Fruit fly (Drosophila melanogaster) whole organism, embryonic: ENCODE measurements around the gene Neurochondrin.

Experiments
- Aef1 ChIP-seq: fragments of 200-800 bp; sonication (Bioruptor generic); IDR thresholded peaks from 3 replicates; pipeline ENCODE4 v1.3.6; 2022; ENCODE audit warnings: missing biosample characterization, missing genetic modification characterization
- B-H2 ChIP-seq: fragments of 200-800 bp; sonication (Bioruptor generic); optimal IDR thresholded peaks from 2 replicates; lab custom pipeline; 2018; ENCODE audit warnings: missing biosample characterization, mild to moderate bottlenecking, missing genetic modification characterization
- Bgb ChIP-seq: fragments of 200-800 bp; sonication (Bioruptor generic); IDR thresholded peaks from 2 replicates; pipeline ENCODE4 v1.3.6; 2022; ENCODE audit warnings: missing biosample characterization, missing genetic modification characterization; ENCODE audit not compliant: partially characterized antibody
- CG10431 ChIP-seq: fragments of 200-800 bp; sonication (Bioruptor generic); optimal IDR thresholded peaks from 3 replicates; lab custom pipeline; 2018; ENCODE audit warnings: missing biosample characterization, mild to moderate bottlenecking, missing genetic modification characterization
- CG10654 ChIP-seq: fragments of 200-800 bp; sonication (Bioruptor generic); optimal IDR thresholded peaks from 2 replicates; lab custom pipeline; 2016; ENCODE audit warnings: missing biosample characterization, missing genetic modification characterization
- CG12391 ChIP-seq: fragments of 200-800 bp; sonication (Bioruptor generic); optimal IDR thresholded peaks from 3 replicates; lab custom pipeline; 2018; ENCODE audit warnings: missing biosample characterization, mild to moderate bottlenecking, missing genetic modification characterization, moderate library complexity
- CG12942 ChIP-seq: fragments of 200-800 bp; sonication (Bioruptor generic); optimal IDR thresholded peaks from 3 replicates; lab custom pipeline; 2016; ENCODE audit warnings: missing biosample characterization, missing genetic modification characterization
- CG14014 ChIP-seq: fragments of 200-800 bp; sonication (Bioruptor generic); IDR thresholded peaks from 2 replicates; pipeline ENCODE4 v1.3.6; 2022; ENCODE audit warnings: missing biosample characterization, missing genetic modification characterization
- CG14441 ChIP-seq: fragments of 200-800 bp; sonication (Bioruptor generic); IDR thresholded peaks from 2 replicates; pipeline ENCODE4 v1.3.6; 2022; ENCODE audit warnings: missing biosample characterization, missing genetic modification characterization
- CG15269 ChIP-seq: fragments of 200-800 bp; sonication (Bioruptor generic); optimal IDR thresholded peaks from 2 replicates; lab custom pipeline; 2018; ENCODE audit warnings: missing biosample characterization, mild to moderate bottlenecking, missing genetic modification characterization, moderate library complexity
- CG1647 ChIP-seq: fragments of 200-800 bp; sonication (Bioruptor generic); optimal IDR thresholded peaks from 3 replicates; lab custom pipeline; 2016; ENCODE audit warnings: missing biosample characterization, missing genetic modification characterization
- CG18476 ChIP-seq: fragments of 200-800 bp; sonication (Bioruptor generic); optimal IDR thresholded peaks from 2 replicates; lab custom pipeline; 2016; ENCODE audit warnings: missing biosample characterization, mild to moderate bottlenecking, missing genetic modification characterization
- CG18764 ChIP-seq: fragments of 200-800 bp; sonication (Bioruptor generic); optimal IDR thresholded peaks from 3 replicates; lab custom pipeline; 2016; ENCODE audit warnings: missing biosample characterization, missing genetic modification characterization
- CG31224 ChIP-seq: fragments of 200-800 bp; sonication (Bioruptor generic); IDR thresholded peaks from 2 replicates; pipeline ENCODE4 v1.3.6; 2022; ENCODE audit warnings: missing biosample characterization, missing genetic modification characterization
- CG34224 ChIP-seq: fragments of 200-800 bp; sonication (Bioruptor generic); IDR thresholded peaks from 3 replicates; pipeline ENCODE4 v1.3.6; 2022; ENCODE audit warnings: missing biosample characterization, missing genetic modification characterization; ENCODE audit not compliant: partially characterized antibody
- CG3847 ChIP-seq: fragments of 200-800 bp; sonication (Bioruptor generic); IDR thresholded peaks from 2 replicates; pipeline ENCODE4 v1.3.6; 2022; ENCODE audit warnings: missing biosample characterization, missing genetic modification characterization
- CG4617 ChIP-seq: fragments of 200-800 bp; sonication (Bioruptor generic); optimal IDR thresholded peaks from 3 replicates; lab custom pipeline; 2016; ENCODE audit warnings: missing biosample characterization, missing genetic modification characterization, borderline replicate concordance
- CG5180 ChIP-seq: fragments of 200-800 bp; sonication (Bioruptor generic); optimal IDR thresholded peaks from 3 replicates; lab custom pipeline; 2017; ENCODE audit warnings: missing biosample characterization, missing genetic modification characterization, mild to moderate bottlenecking, moderate library complexity, missing genetic modification reagents
- CG6765 ChIP-seq: fragments of 200-800 bp; sonication (Bioruptor generic); optimal IDR thresholded peaks from 3 replicates; lab custom pipeline; 2017; ENCODE audit warnings: missing biosample characterization, mild to moderate bottlenecking, missing genetic modification characterization
- CG7357 ChIP-seq: fragments of 200-800 bp; sonication (Bioruptor generic); IDR thresholded peaks from 3 replicates; pipeline ENCODE4 v1.3.6; 2022; ENCODE audit warnings: missing biosample characterization, missing genetic modification characterization
- CG7928 ChIP-seq: fragments of 200-800 bp; sonication (Bioruptor generic); optimal IDR thresholded peaks from 2 replicates; lab custom pipeline; 2017; ENCODE audit warnings: missing biosample characterization, mild to moderate bottlenecking, missing genetic modification characterization
- CG7963 ChIP-seq: fragments of 200-800 bp; sonication (Bioruptor generic); IDR thresholded peaks from 3 replicates; pipeline ENCODE4 v1.3.6; 2022; ENCODE audit warnings: missing biosample characterization, missing genetic modification characterization; ENCODE audit not compliant: partially characterized antibody
- CG9817 ChIP-seq: fragments of 200-800 bp; sonication (Bioruptor generic); optimal IDR thresholded peaks from 2 replicates; lab custom pipeline; 2018; ENCODE audit warnings: missing biosample characterization, mild to moderate bottlenecking, missing genetic modification characterization, moderate library complexity
- Dip2 ChIP-seq: fragments of 200-800 bp; sonication (Bioruptor generic); IDR thresholded peaks from 2 replicates; pipeline ENCODE4 v1.3.6; 2022; ENCODE audit warnings: missing biosample characterization, missing genetic modification characterization
- GATAe ChIP-seq: fragments of 200-800 bp; sonication (Bioruptor generic); conservative IDR thresholded peaks from 2 replicates; pipeline ENCODE4 v1.3.6; 2022; ENCODE audit warnings: missing biosample characterization, missing genetic modification characterization
- Hand ChIP-seq: fragments of 200-800 bp; sonication (Bioruptor generic); optimal IDR thresholded peaks from 2 replicates; lab custom pipeline; 2017; ENCODE audit warnings: mild to moderate bottlenecking, missing biosample characterization, missing genetic modification reagents, missing genetic modification characterization
- Jarid2 ChIP-seq: fragments of 200-800 bp; sonication (Bioruptor generic); optimal IDR thresholded peaks from 3 replicates; lab custom pipeline; 2017; ENCODE audit warnings: mild to moderate bottlenecking, missing biosample characterization, missing genetic modification reagents, missing genetic modification characterization
- MESR4 ChIP-seq: fragments of 200-800 bp; sonication (Bioruptor generic); optimal IDR thresholded peaks from 2 replicates; lab custom pipeline; 2018; ENCODE audit warnings: missing biosample characterization, mild to moderate bottlenecking, missing genetic modification characterization, moderate library complexity
- MTF-1 ChIP-seq: fragments of 200-800 bp; sonication (Bioruptor generic); optimal IDR thresholded peaks from 2 replicates; lab custom pipeline; 2018; ENCODE audit warnings: missing biosample characterization, mild to moderate bottlenecking, missing genetic modification characterization, borderline replicate concordance
- Meics ChIP-seq: fragments of 200-800 bp; sonication (Bioruptor generic); optimal IDR thresholded peaks from 2 replicates; lab custom pipeline; 2017; ENCODE audit warnings: missing biosample characterization, mild to moderate bottlenecking, missing genetic modification characterization
- Rfx ChIP-seq: fragments of 200-800 bp; sonication (Bioruptor generic); IDR thresholded peaks from 2 replicates; pipeline ENCODE4 v1.3.6; 2022; ENCODE audit warnings: missing biosample characterization, missing genetic modification characterization
- Usf ChIP-seq: fragments of 200-800 bp; sonication (Bioruptor generic); optimal IDR thresholded peaks from 2 replicates; lab custom pipeline; 2017; ENCODE audit warnings: missing genotype, missing biosample characterization, missing genetic modification characterization
- Xrp1 ChIP-seq: fragments of 200-800 bp; sonication (Bioruptor generic); IDR thresholded peaks from 2 replicates; pipeline ENCODE4 v1.3.6; 2022; ENCODE audit warnings: missing biosample characterization, missing genetic modification characterization
- abd-A ChIP-seq: fragments of 200-800 bp; sonication (Bioruptor generic); optimal IDR thresholded peaks from 3 replicates; lab custom pipeline; 2019; ENCODE audit warnings: missing biosample characterization, mild to moderate bottlenecking, missing genetic modification characterization, moderate library complexity
- chm ChIP-seq: fragments of 200-800 bp; sonication (Bioruptor generic); IDR thresholded peaks from 2 replicates; pipeline ENCODE4 v1.3.6; 2022; ENCODE audit warnings: missing biosample characterization, missing genetic modification characterization
- da ChIP-seq: fragments of 200-800 bp; sonication (Bioruptor generic); optimal IDR thresholded peaks from 2 replicates; lab custom pipeline; 2016; ENCODE audit warnings: missing biosample characterization, missing genetic modification characterization
- dpn ChIP-seq, 2 experiments: fragments of 200-800 bp; sonication (Bioruptor generic); optimal IDR thresholded peaks; 3 replicates each; lab custom pipeline; 2016; ENCODE audit warnings: missing biosample characterization in 2 of 2, missing genetic modification characterization in 2 of 2
- fu2 ChIP-seq: fragments of 200-800 bp; sonication (Bioruptor generic); optimal IDR thresholded peaks from 2 replicates; lab custom pipeline; 2016; ENCODE audit warnings: missing biosample characterization, missing genetic modification characterization
- grau ChIP-seq: fragments of 200-800 bp; optimal IDR thresholded peaks from 3 replicates; lab custom pipeline; 2019; ENCODE audit warnings: missing biosample characterization, mild to moderate bottlenecking, missing genetic modification characterization, moderate library complexity
- gsb-n ChIP-seq: fragments of 200-800 bp; sonication (Bioruptor generic); optimal IDR thresholded peaks from 3 replicates; lab custom pipeline; 2018; ENCODE audit warnings: missing biosample characterization, mild to moderate bottlenecking, missing genetic modification characterization
- insv ChIP-seq, 2 experiments: fragments of 200-800 bp; sonication (Bioruptor generic); optimal IDR thresholded peaks; 3 replicates each; lab custom pipeline; 2016 to 2018; ENCODE audit warnings: missing biosample characterization in 2 of 2, missing genetic modification characterization in 2 of 2
- inv ChIP-seq: fragments of 200-800 bp; sonication (Bioruptor generic); IDR thresholded peaks from 2 replicates; pipeline ENCODE4 v1.3.6; 2022; ENCODE audit warnings: missing biosample characterization, missing genetic modification characterization; ENCODE audit not compliant: partially characterized antibody
- klu ChIP-seq: fragments of 200-800 bp; sonication (Bioruptor generic); IDR thresholded peaks from 2 replicates; pipeline ENCODE4 v1.3.6; 2022; ENCODE audit warnings: missing biosample characterization, missing genetic modification characterization
- lmd ChIP-seq: fragments of 200-800 bp; sonication (Bioruptor generic); IDR thresholded peaks from 2 replicates; pipeline ENCODE4 v1.3.6; 2022; ENCODE audit warnings: missing biosample characterization, missing genetic modification characterization
- nerfin-2 ChIP-seq: fragments of 200-800 bp; sonication (Bioruptor generic); IDR thresholded peaks from 2 replicates; pipeline ENCODE4 v1.3.6; 2022; ENCODE audit warnings: missing biosample characterization, missing genetic modification characterization; ENCODE audit not compliant: partially characterized antibody
- oc ChIP-seq: fragments of 200-800 bp; sonication (Bioruptor generic); optimal IDR thresholded peaks from 2 replicates; lab custom pipeline; 2018; ENCODE audit warnings: missing biosample characterization, mild to moderate bottlenecking, missing genetic modification characterization, moderate library complexity
- pita ChIP-seq: fragments of 200-800 bp; sonication (Bioruptor generic); optimal IDR thresholded peaks from 2 replicates; lab custom pipeline; 2017; ENCODE audit warnings: missing biosample characterization, mild to moderate bottlenecking, missing genetic modification characterization
- schlank ChIP-seq: fragments of 200-800 bp; sonication (Bioruptor generic); optimal IDR thresholded peaks from 2 replicates; lab custom pipeline; 2018; ENCODE audit warnings: missing biosample characterization, mild to moderate bottlenecking, missing genetic modification characterization
- so ChIP-seq: fragments of 200-800 bp; sonication (Bioruptor generic); IDR thresholded peaks from 3 replicates; pipeline ENCODE4 v1.3.6; 2022; ENCODE audit warnings: missing biosample characterization, missing genetic modification characterization

Neurochondrin gene

dm6 chr3R:6423984-6424602, 44.1 kb upstream of the Neurochondrin start (continued):
- TF ChIP-seq CG18476 (GFP tag; lab: Kevin White, UChicago) (peak; percentile 73), CG9817 (tag; lab: Kevin White, UChicago) (peak; percentile 92), CG7928 (GFP tag; lab: Kevin White, UChicago) (peak; percentile 69), inv (GFP tag; lab: Robert Waterston, UW) (no peak), Jarid2 (GFP tag; lab: Kevin White, UChicago) (peak; percentile 63), CG5180 (peak; percentile 70), abd-A (tag; lab: Kevin White, UChicago) (peak; percentile 54), Hand (GFP tag; lab: Kevin White, UChicago) (peak; percentile 95), Meics (GFP tag; lab: Kevin White, UChicago) (peak; percentile 93), MTF-1 (peak; percentile 78), Dip2 (GFP tag; lab: Robert Waterston, UW) (no peak; the same call in 1 of the 2 replicates), insv (GFP tag; optimal IDR thresholded peaks at IDR 0.05; lab: Kevin White, UChicago) (peak; percentile 36 to 86), GATAe (GFP tag; lab: Robert Waterston, UW) (peak; percentile 34; the same call in 1 of the 2 replicates), CG10431 (GFP tag; lab: Kevin White, UChicago) (peak; percentile 3), da (peak; percentile 78), dpn (GFP tag; optimal IDR thresholded peaks at IDR 0.05; lab: Kevin White, UChicago) (peak; percentile 90 to 96), CG34224 (no peak), schlank (tag; lab: Kevin White, UChicago) (peak; percentile 89), CG18764 (peak; percentile 84), Xrp1 (GFP tag; lab: Robert Waterston, UW) (peak; percentile 94), CG15269 (tag; lab: Kevin White, UChicago) (peak; percentile 91), CG10654 (peak; percentile 87), CG1647 (GFP tag; lab: Kevin White, UChicago) (peak; percentile 84), Bgb (no peak), CG6765 (GFP tag; lab: Kevin White, UChicago) (peak; percentile 76), CG14014 (GFP tag; lab: Robert Waterston, UW) (peak; percentile 91), chm (peak; percentile 93), fu2 (GFP tag; lab: Kevin White, UChicago) (peak; percentile 90), so (GFP tag; lab: Robert Waterston, UW) (peak; percentile 85; the same call in 2 of the 3 replicates), lmd (GFP tag; lab: Robert Waterston, UW) (peak; percentile 91), MESR4 (GFP tag; lab: Kevin White, UChicago) (peak; percentile 40), CG4617 (GFP tag; lab: Kevin White, UChicago) (peak; percentile 78), CG7963 (no peak), CG12942 (GFP tag; lab: Kevin White, UChicago) (peak; percentile 89), grau (peak; percentile 100), B-H2 (GFP tag; lab: Kevin White, UChicago) (peak; percentile 88), CG31224 (GFP tag; lab: Robert Waterston, UW) (peak; percentile 72), CG14441 (GFP tag; lab: Robert Waterston, UW) (peak; percentile 87), pita (no peak), gsb-n (tag; lab: Kevin White, UChicago) (peak; percentile 88), nerfin-2 (no peak), CG7357 (GFP tag; lab: Robert Waterston, UW) (peak; percentile 82), CG12391 (tag; lab: Kevin White, UChicago) (peak; percentile 93), Usf (GFP tag; lab: Kevin White, UChicago) (peak; percentile 83), CG3847 (peak; percentile 85), Aef1 (GFP tag; lab: Robert Waterston, UW) (peak; percentile 85), oc (tag; lab: Kevin White, UChicago) (peak; percentile 92), Rfx (GFP tag; lab: Robert Waterston, UW) (peak; percentile 93), klu (GFP tag; lab: Robert Waterston, UW) (peak; percentile 77)
